Fruit fly (Drosophila melanogaster) whole organism, adult: Measurements from ENCODE around the gene CrzR.

Source experiments
- CG11617 ChIP-seq: fragments of 200-800 bp; sonication (Bioruptor generic); optimal IDR thresholded peaks from 2 replicates; lab custom pipeline; 2017; ENCODE audit warnings: mild to moderate bottlenecking, missing biosample characterization, missing genetic modification reagents, missing genetic modification characterization
- CG14711 ChIP-seq: fragments of 200-800 bp; sonication (Bioruptor generic); optimal IDR thresholded peaks from 2 replicates; lab custom pipeline; 2018; ENCODE audit warnings: missing biosample characterization, mild to moderate bottlenecking, missing genetic modification characterization, moderate library complexity
- CG1620 ChIP-seq: fragments of 200-800 bp; sonication (Bioruptor generic); optimal IDR thresholded peaks from 2 replicates; lab custom pipeline; 2016; ENCODE audit warnings: missing biosample characterization, missing genetic modification characterization
- CG33017 ChIP-seq: fragments of 200-800 bp; sonication (Bioruptor generic); optimal IDR thresholded peaks from 2 replicates; lab custom pipeline; 2018; ENCODE audit warnings: missing biosample characterization, mild to moderate bottlenecking, missing genetic modification characterization, moderate library complexity
- CG5204 ChIP-seq: fragments of 200-800 bp; sonication (Bioruptor generic); optimal IDR thresholded peaks from 2 replicates; lab custom pipeline; 2016; ENCODE audit warnings: missing biosample characterization, missing genetic modification characterization
- CG7045 ChIP-seq: fragments of 200-800 bp; sonication (Bioruptor generic); optimal IDR thresholded peaks from 2 replicates; lab custom pipeline; 2017; ENCODE audit warnings: missing biosample characterization, mild to moderate bottlenecking, missing genetic modification characterization
- CG7101 ChIP-seq: fragments of 200-800 bp; sonication (Bioruptor generic); optimal IDR thresholded peaks from 2 replicates; lab custom pipeline; 2018; ENCODE audit warnings: missing biosample characterization, mild to moderate bottlenecking, missing genetic modification characterization, moderate library complexity
- Clk ChIP-seq: fragments of 200-800 bp; sonication (Bioruptor generic); optimal IDR thresholded peaks from 2 replicates; lab custom pipeline; 2017; ENCODE audit warnings: missing biosample characterization, missing genetic modification characterization
- bab1 ChIP-seq: fragments of 200-800 bp; sonication (Bioruptor generic); optimal IDR thresholded peaks from 3 replicates; lab custom pipeline; 2019; ENCODE audit warnings: missing biosample characterization, mild to moderate bottlenecking, missing genetic modification characterization, moderate library complexity
- cic ChIP-seq: fragments of 200-800 bp; sonication (Bioruptor generic); optimal IDR thresholded peaks from 2 replicates; lab custom pipeline; 2017; ENCODE audit warnings: missing biosample characterization, mild to moderate bottlenecking, missing genetic modification characterization, moderate library complexity
- cnc ChIP-seq, 2 experiments: fragments of >200 bp; optimal IDR thresholded peaks; 2 replicates each; lab custom pipeline; 2017
- kay ChIP-seq: fragments of 200-800 bp; sonication (Bioruptor generic); peaks from one replicate; lab custom pipeline; 2016; ENCODE audit warnings: missing biosample characterization, missing genetic modification characterization, borderline replicate concordance
- ovo ChIP-seq: fragments of 200-800 bp; sonication (Bioruptor generic); optimal IDR thresholded peaks from 2 replicates; lab custom pipeline; 2016; ENCODE audit warnings: missing biosample characterization, missing genetic modification characterization
- pad ChIP-seq: fragments of 200-800 bp; sonication (Bioruptor generic); optimal IDR thresholded peaks from 3 replicates; lab custom pipeline; 2017; ENCODE audit warnings: missing biosample characterization, missing genetic modification characterization, mild to moderate bottlenecking, moderate library complexity, missing genetic modification reagents
- tj ChIP-seq: fragments of 200-800 bp; sonication (Bioruptor generic); optimal IDR thresholded peaks from 3 replicates; lab custom pipeline; 2017; ENCODE audit warnings: missing biosample characterization, mild to moderate bottlenecking, missing genetic modification characterization, moderate library complexity
- toe ChIP-seq: fragments of 200-800 bp; sonication (Bioruptor generic); optimal IDR thresholded peaks from 2 replicates; lab custom pipeline; 2016; ENCODE audit warnings: missing biosample characterization, missing genetic modification characterization

CrzR gene

DNA sequence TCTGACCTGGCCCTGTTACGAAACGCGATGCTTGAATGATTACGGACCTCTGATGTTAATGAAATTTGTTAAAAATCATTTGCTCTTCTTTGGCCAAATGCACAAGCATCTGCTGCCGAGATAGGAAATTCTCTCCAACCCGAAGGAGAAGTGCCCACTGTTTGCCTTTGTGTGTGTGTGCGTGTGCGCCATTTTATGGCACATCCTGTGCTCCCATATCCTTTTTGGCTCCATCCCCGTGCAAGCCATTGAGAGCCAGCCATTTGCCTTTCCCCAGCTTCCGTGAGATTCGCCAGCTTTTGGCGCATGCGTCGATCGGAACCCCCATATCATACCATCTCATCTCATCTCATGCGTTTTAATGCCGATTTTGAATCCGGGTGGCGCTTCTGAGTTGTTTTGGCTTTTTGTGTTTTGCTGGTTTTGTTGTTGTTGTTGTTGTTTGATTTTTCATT, 55.2 kb downstream of the CrzR start, which contains the start of gene CG4328:
Gene CG4328 (minus strand): TSS at position 51 of the 455 bp plus-strand sequence.
- TF ChIP-seq ovo (GFP tag; lab: Kevin White, UChicago) (no peak), CG1620 (GFP tag; lab: Kevin White, UChicago) (no peak), toe (GFP tag; lab: Kevin White, UChicago) (no peak), CG7101 (tag; lab: Kevin White, UChicago) (no peak), bab1 (GFP tag; lab: Kevin White, UChicago) (no peak), pad (GFP tag; lab: Kevin White, UChicago) (peak; percentile 60)

DNA sequence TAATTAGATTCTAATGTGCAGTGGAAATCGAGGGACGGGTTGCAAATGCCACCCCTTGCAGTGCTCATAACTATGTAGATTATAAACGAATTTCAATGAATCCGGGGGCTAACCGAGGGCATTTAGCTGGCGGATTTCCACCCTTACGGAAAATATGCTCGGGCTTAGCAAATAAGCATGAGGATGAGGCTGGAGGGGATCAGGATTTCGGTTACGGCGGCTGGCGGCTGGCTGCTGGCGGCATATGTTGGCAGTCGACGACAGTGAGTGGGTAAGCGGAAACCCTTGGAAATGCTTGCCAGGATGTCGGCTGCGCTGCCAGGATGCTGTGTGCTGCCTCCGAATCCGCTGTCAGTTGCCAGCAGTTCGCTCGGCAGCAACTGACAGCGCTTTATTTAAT, 56.7 kb downstream of the CrzR start:
- TF ChIP-seq Clk (GFP tag; lab: Kevin White, UChicago) = no peak
- TF ChIP-seq CG11617 (GFP tag; lab: Kevin White, UChicago) = no peak
- no peak for TF ChIP-seq CG7045 (GFP tag; lab: Kevin White, UChicago)
- TF ChIP-seq CG5204 (GFP tag; lab: Kevin White, UChicago) = no peak
- no peak for TF ChIP-seq CG1620 (GFP tag; lab: Kevin White, UChicago)
- no peak for TF ChIP-seq bab1 (GFP tag; lab: Kevin White, UChicago)
- no peak for TF ChIP-seq cic
- TF ChIP-seq pad (GFP tag; lab: Kevin White, UChicago) = no peak

DNA sequence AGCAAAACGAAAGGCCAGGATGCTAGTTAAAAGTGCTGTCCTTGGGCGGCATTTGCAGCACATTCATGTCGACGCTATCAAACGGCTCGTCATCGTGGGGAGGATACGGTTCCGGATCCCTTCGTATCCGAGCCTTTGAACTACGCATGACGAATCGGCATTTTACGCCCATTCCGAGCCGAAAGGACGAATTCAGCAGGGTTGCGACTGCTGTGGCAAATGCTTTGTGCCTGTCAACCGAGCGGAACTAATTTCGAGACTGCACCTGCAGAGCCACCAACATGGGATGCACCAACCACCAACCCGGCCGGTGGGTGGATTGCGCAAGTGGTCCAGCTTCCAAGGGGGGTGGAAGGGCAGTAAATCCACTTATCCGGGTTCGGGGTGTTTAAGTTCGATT, 60.8 kb downstream of the CrzR start:
- no peak for TF ChIP-seq cnc (optimal IDR thresholded peaks at IDR 0.05; lab: Kevin White, UChicago)
- TF ChIP-seq CG7101 (tag; lab: Kevin White, UChicago) = no peak
- no peak for TF ChIP-seq pad (GFP tag; lab: Kevin White, UChicago)
- no peak for TF ChIP-seq CG5204 (GFP tag; lab: Kevin White, UChicago)
- TF ChIP-seq CG33017 (tag; lab: Kevin White, UChicago) = no peak

DNA sequence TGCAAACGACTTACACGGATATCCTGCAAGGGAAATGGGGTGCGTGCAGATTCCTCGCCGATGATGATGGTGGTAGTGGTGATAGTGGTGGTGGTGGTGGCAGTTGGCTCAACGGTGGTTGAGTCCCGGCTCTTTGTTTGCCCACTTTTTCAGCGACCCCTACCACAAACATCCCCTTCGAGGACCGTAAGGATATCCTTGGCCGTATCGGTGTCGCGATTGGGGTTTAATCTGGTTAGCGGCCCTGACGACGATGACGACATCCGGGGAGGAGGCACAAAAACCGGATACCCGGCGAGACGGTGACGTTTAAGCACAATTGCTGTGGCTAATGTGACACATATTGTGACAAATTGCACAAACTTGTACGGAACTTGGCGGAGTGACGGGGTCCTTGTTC, 61.7 kb downstream of the CrzR start:
- TF ChIP-seq CG1620 (GFP tag; lab: Kevin White, UChicago) (no peak), CG33017 (tag; lab: Kevin White, UChicago) (no peak), CG14711 (tag; lab: Kevin White, UChicago) (no peak), Clk (GFP tag; lab: Kevin White, UChicago) (no peak), tj (GFP tag; lab: Kevin White, UChicago) (no peak), toe (GFP tag; lab: Kevin White, UChicago) (no peak), kay (GFP tag; lab: Kevin White, UChicago) (no peak), ovo (GFP tag; lab: Kevin White, UChicago) (no peak)
